Fruit fly (Drosophila melanogaster): ENCODE data around the gene CG16782.

The CG16782 gene

dm6 chrX:3426803-3427613, 33.0 kb downstream of the CG16782 start (continued):
- no peak for TF ChIP-seq Asciz (GFP tag; optimal IDR thresholded peaks at IDR 0.05)
- TF ChIP-seq az2 (GFP tag; optimal IDR thresholded peaks at IDR 0.05): no peak
- no peak for TF ChIP-seq Max (GFP tag; optimal IDR thresholded peaks at IDR 0.05)
- TF ChIP-seq cwo (GFP tag; optimal IDR thresholded peaks at IDR 0.05): peak; percentile 86
- TF ChIP-seq Drgx (GFP tag; IDR thresholded peaks at IDR 0.05): no peak
- TF ChIP-seq ab (GFP tag; optimal IDR thresholded peaks at IDR 0.05): no peak
- TF ChIP-seq stwl (tag; optimal IDR thresholded peaks at IDR 0.05): no peak
- TF ChIP-seq fru (optimal IDR thresholded peaks at IDR 0.05): no peak
- no peak for TF ChIP-seq CG4282 (GFP tag; optimal IDR thresholded peaks at IDR 0.05)
- no peak for TF ChIP-seq CG12236 (GFP tag; optimal IDR thresholded peaks at IDR 0.05)
- no peak for TF ChIP-seq CG12769 (tag; optimal IDR thresholded peaks at IDR 0.05)
- no peak for TF ChIP-seq pho (GFP tag; optimal IDR thresholded peaks at IDR 0.05)
- no peak for TF ChIP-seq CG32767 (GFP tag; IDR thresholded peaks at IDR 0.05)
- no peak for TF ChIP-seq hth (optimal IDR thresholded peaks at IDR 0.05)
- TF ChIP-seq ATbp (GFP tag; optimal IDR thresholded peaks at IDR 0.05): peak; percentile 0
- no peak for TF ChIP-seq CG7987 (GFP tag; optimal IDR thresholded peaks at IDR 0.05)
- TF ChIP-seq insv (GFP tag; optimal IDR thresholded peaks at IDR 0.05): no peak
- TF ChIP-seq lov (optimal IDR thresholded peaks at IDR 0.05): no peak
- no peak for TF ChIP-seq lov (GFP tag; IDR thresholded peaks at IDR 0.05)
- no peak for TF ChIP-seq CG34422 (GFP tag; IDR thresholded peaks at IDR 0.05)
- no peak for TF ChIP-seq Dref (GFP tag; IDR thresholded peaks at IDR 0.05)
- TF ChIP-seq CG3847 (GFP tag; IDR thresholded peaks at IDR 0.05): no peak
- TF ChIP-seq Atf3 (GFP tag; optimal IDR thresholded peaks at IDR 0.05): no peak
- TF ChIP-seq CG8359 (GFP tag; optimal IDR thresholded peaks at IDR 0.05; ENCODE audit: borderline replicate concordance): no peak
- TF ChIP-seq ssp (GFP tag; IDR thresholded peaks at IDR 0.05): no peak
- no peak for TF ChIP-seq crp (GFP tag; optimal IDR thresholded peaks at IDR 0.05)
- no peak for TF ChIP-seq ro (GFP tag; IDR thresholded peaks at IDR 0.05)
- TF ChIP-seq gcm2 (GFP tag; optimal IDR thresholded peaks at IDR 0.05): no peak
- peak; percentile 78 for TF ChIP-seq sqz (GFP tag; optimal IDR thresholded peaks at IDR 0.05)
- TF ChIP-seq chm (GFP tag; IDR thresholded peaks at IDR 0.05): no peak
- no peak for TF ChIP-seq Gug (GFP tag; IDR thresholded peaks at IDR 0.05)
- TF ChIP-seq H15 (GFP tag; IDR thresholded peaks at IDR 0.05): no peak
- no peak for TF ChIP-seq CG4360 (GFP tag; IDR thresholded peaks at IDR 0.05)
- TF ChIP-seq Hr51 (GFP tag; optimal IDR thresholded peaks at IDR 0.05): no peak
- no peak for TF ChIP-seq CG13424 (tag; optimal IDR thresholded peaks at IDR 0.05)
- TF ChIP-seq exex (tag; optimal IDR thresholded peaks at IDR 0.05): peak; percentile 9
- TF ChIP-seq Hr39 (optimal IDR thresholded peaks at IDR 0.05): no peak
- TF ChIP-seq zen (tag; optimal IDR thresholded peaks at IDR 0.05): no peak
- TF ChIP-seq CG7745 (tag; optimal IDR thresholded peaks at IDR 0.05): no peak
- TF ChIP-seq CG33557 (GFP tag; optimal IDR thresholded peaks at IDR 0.05): no peak
- TF ChIP-seq zfh2 (GFP tag; optimal IDR thresholded peaks at IDR 0.05): no peak
- no peak for TF ChIP-seq CG5245 (GFP tag; optimal IDR thresholded peaks at IDR 0.05)
- TF ChIP-seq CG9932 (GFP tag; IDR thresholded peaks at IDR 0.05): no peak
- TF ChIP-seq CG11247 (GFP tag; IDR thresholded peaks at IDR 0.05): no peak
- no peak for TF ChIP-seq Abd-B (GFP tag; optimal IDR thresholded peaks at IDR 0.05)
- TF ChIP-seq HLH54F (GFP tag; optimal IDR thresholded peaks at IDR 0.05): no peak
- no peak for TF ChIP-seq CG13624 (GFP tag; optimal IDR thresholded peaks at IDR 0.05)
- TF ChIP-seq CG1233 (GFP tag; optimal IDR thresholded peaks at IDR 0.05): no peak
- no peak for TF ChIP-seq pnt (GFP tag; optimal IDR thresholded peaks at IDR 0.05)
- TF ChIP-seq CG15696 (tag; optimal IDR thresholded peaks at IDR 0.05): no peak
- TF ChIP-seq CG4424 (GFP tag; optimal IDR thresholded peaks at IDR 0.05): no peak
- TF ChIP-seq NC2β (GFP tag; optimal IDR thresholded peaks at IDR 0.05): no peak
